Fruit fly (Drosophila melanogaster) whole organism, prepupa: ENCODE results near the gene Bacc.

Experiments
- CG10631 ChIP-seq: fragments of 200-800 bp; sonication (Bioruptor generic); optimal IDR thresholded peaks from 2 replicates; lab custom pipeline; 2016; ENCODE audit warnings: missing biosample characterization, missing genetic modification characterization
- CG10669 ChIP-seq: fragments of 200-800 bp; sonication (Bioruptor generic); optimal IDR thresholded peaks from 3 replicates; lab custom pipeline; 2018; ENCODE audit warnings: missing biosample characterization, mild to moderate bottlenecking, missing genetic modification characterization, moderate library complexity
- CG11294 ChIP-seq: fragments of 200-800 bp; sonication (Bioruptor generic); IDR thresholded peaks from 2 replicates; pipeline ENCODE4 v1.3.6; 2022; ENCODE audit warnings: missing biosample characterization, missing genetic modification characterization
- CG11762 ChIP-seq: fragments of 200-800 bp; sonication (Bioruptor generic); optimal IDR thresholded peaks from 3 replicates; lab custom pipeline; 2016; ENCODE audit warnings: missing biosample characterization, missing genetic modification characterization; ENCODE audit not compliant: insufficient read depth
- CG11902 ChIP-seq: fragments of 200-800 bp; sonication (Bioruptor generic); optimal IDR thresholded peaks from 3 replicates; lab custom pipeline; 2016; ENCODE audit warnings: missing biosample characterization, missing genetic modification characterization
- CG15336 ChIP-seq: fragments of 200-800 bp; sonication (Bioruptor generic); IDR thresholded peaks from 2 replicates; pipeline ENCODE4 v1.3.6; 2022; ENCODE audit warnings: missing biosample characterization, missing genetic modification characterization
- CG1621 ChIP-seq: fragments of 200-800 bp; sonication (Bioruptor generic); optimal IDR thresholded peaks from 3 replicates; lab custom pipeline; 2018; ENCODE audit warnings: missing biosample characterization, mild to moderate bottlenecking, missing genetic modification characterization
- CG16779 ChIP-seq: fragments of 200-800 bp; sonication (Bioruptor generic); optimal IDR thresholded peaks from 3 replicates; lab custom pipeline; 2017; ENCODE audit warnings: missing biosample characterization, mild to moderate bottlenecking, missing genetic modification characterization
- CG3032 ChIP-seq: fragments of 200-800 bp; optimal IDR thresholded peaks from 2 replicates; lab custom pipeline; 2019; ENCODE audit warnings: missing biosample characterization, mild to moderate bottlenecking, missing genetic modification characterization, moderate library complexity
- CG34406 ChIP-seq: fragments of 200-800 bp; sonication (Bioruptor generic); optimal IDR thresholded peaks from 3 replicates; lab custom pipeline; 2016; ENCODE audit warnings: missing biosample characterization, missing genetic modification characterization
- CG3919 ChIP-seq: fragments of 200-800 bp; sonication (Bioruptor generic); optimal IDR thresholded peaks from 3 replicates; lab custom pipeline; 2016; ENCODE audit warnings: missing biosample characterization, missing genetic modification characterization
- CG6163 ChIP-seq: fragments of 200-800 bp; sonication (Bioruptor generic); IDR thresholded peaks from 3 replicates; pipeline ENCODE4 v1.3.6; 2022; ENCODE audit warnings: missing biosample characterization, missing genetic modification characterization
- CG6276 ChIP-seq: fragments of 200-800 bp; sonication (Bioruptor generic); optimal IDR thresholded peaks from 2 replicates; lab custom pipeline; 2017; ENCODE audit warnings: missing biosample characterization, mild to moderate bottlenecking, missing genetic modification characterization
- CG6854 ChIP-seq: fragments of 200-800 bp; sonication (Bioruptor generic); optimal IDR thresholded peaks from 2 replicates; lab custom pipeline; 2017; ENCODE audit warnings: missing biosample characterization, mild to moderate bottlenecking, missing genetic modification characterization
- CG7368 ChIP-seq: fragments of 200-800 bp; sonication (Bioruptor generic); optimal IDR thresholded peaks from 3 replicates; lab custom pipeline; 2016; ENCODE audit warnings: missing biosample characterization, missing genetic modification characterization
- CG8319 ChIP-seq: fragments of 200-800 bp; sonication (Bioruptor generic); optimal IDR thresholded peaks from 3 replicates; lab custom pipeline; 2016; ENCODE audit warnings: missing biosample characterization, missing genetic modification characterization
- CG9139 ChIP-seq: fragments of 200-800 bp; sonication (Bioruptor generic); optimal IDR thresholded peaks from 3 replicates; lab custom pipeline; 2017; ENCODE audit warnings: missing biosample characterization, mild to moderate bottlenecking, missing genetic modification characterization
- Ets21C ChIP-seq: fragments of 200-800 bp; sonication (Bioruptor generic); optimal IDR thresholded peaks from 3 replicates; lab custom pipeline; 2016; ENCODE audit warnings: missing biosample characterization, missing genetic modification characterization
- Hr38 ChIP-seq: sonication (Bioruptor generic); optimal IDR thresholded peaks from 2 replicates; lab custom pipeline; 2016; ENCODE audit warnings: missing biosample characterization, missing genetic modification characterization
- Hr4 ChIP-seq: fragments of 200-800 bp; sonication (Bioruptor generic); optimal IDR thresholded peaks from 3 replicates; lab custom pipeline; 2016; ENCODE audit warnings: missing biosample characterization, missing genetic modification characterization
- Lpt ChIP-seq: fragments of 200-800 bp; sonication (Bioruptor generic); optimal IDR thresholded peaks from 3 replicates; lab custom pipeline; 2016; ENCODE audit warnings: missing biosample characterization, missing genetic modification characterization
- OdsH ChIP-seq: fragments of 200-800 bp; sonication (Bioruptor generic); optimal IDR thresholded peaks from 3 replicates; lab custom pipeline; 2016; ENCODE audit warnings: missing biosample characterization, missing genetic modification characterization
- Smox ChIP-seq: fragments of 200-800 bp; sonication (Bioruptor generic); optimal IDR thresholded peaks from 3 replicates; lab custom pipeline; 2016; ENCODE audit warnings: missing biosample characterization, missing genetic modification characterization
- Sox14 ChIP-seq: fragments of 200-800 bp; sonication (Bioruptor generic); optimal IDR thresholded peaks from 3 replicates; lab custom pipeline; 2016; ENCODE audit warnings: missing biosample characterization, missing genetic modification characterization
- achi ChIP-seq: fragments of 200-800 bp; sonication (Bioruptor generic); optimal IDR thresholded peaks from 3 replicates; lab custom pipeline; 2016; ENCODE audit warnings: missing biosample characterization, missing genetic modification characterization
- acj6 ChIP-seq: fragments of 200-800 bp; sonication (Bioruptor generic); optimal IDR thresholded peaks from 3 replicates; lab custom pipeline; 2016; ENCODE audit warnings: missing biosample characterization, missing genetic modification characterization
- cyc ChIP-seq: fragments of 200-800 bp; sonication (Bioruptor generic); optimal IDR thresholded peaks from 3 replicates; lab custom pipeline; 2016; ENCODE audit warnings: missing biosample characterization, missing genetic modification characterization
- eg ChIP-seq: fragments of 200-800 bp; sonication (Bioruptor generic); IDR thresholded peaks from 3 replicates; pipeline ENCODE4 v1.3.6; 2022; ENCODE audit warnings: missing biosample characterization, missing genetic modification characterization
- esn ChIP-seq: fragments of 200-800 bp; sonication (Bioruptor generic); optimal IDR thresholded peaks from 2 replicates; lab custom pipeline; 2016; ENCODE audit warnings: missing biosample characterization, mild to moderate bottlenecking, missing genetic modification characterization, moderate library complexity
- fd85E ChIP-seq: fragments of 200-800 bp; sonication (Bioruptor generic); optimal IDR thresholded peaks from 3 replicates; lab custom pipeline; 2016; ENCODE audit warnings: missing biosample characterization, missing genetic modification characterization
- fkh ChIP-seq: fragments of 200-800 bp; sonication (Bioruptor generic); optimal IDR thresholded peaks from 3 replicates; lab custom pipeline; 2017; ENCODE audit warnings: missing biosample characterization, mild to moderate bottlenecking, missing genetic modification characterization, moderate library complexity
- lz ChIP-seq: fragments of 200-800 bp; sonication (Bioruptor generic); optimal IDR thresholded peaks from 3 replicates; lab custom pipeline; 2016; ENCODE audit warnings: missing biosample characterization, missing genetic modification characterization
- net ChIP-seq: fragments of 200-800 bp; sonication (Bioruptor generic); optimal IDR thresholded peaks from 3 replicates; lab custom pipeline; 2016; ENCODE audit warnings: missing biosample characterization, missing genetic modification characterization
- pdm3 ChIP-seq: fragments of 200-800 bp; sonication (Bioruptor generic); optimal IDR thresholded peaks from 3 replicates; lab custom pipeline; 2016; ENCODE audit warnings: missing biosample characterization, missing genetic modification characterization
- salr ChIP-seq, 2 experiments: fragments of 200-800 bp; sonication (Bioruptor generic); optimal IDR thresholded peaks; 3 replicates each; lab custom pipeline; 2016 to 2018; ENCODE audit warnings: missing biosample characterization in 2 of 2, missing genetic modification characterization in 2 of 2, mild to moderate bottlenecking in 1 of 2
- spab ChIP-seq: fragments of 200-800 bp; sonication (Bioruptor generic); optimal IDR thresholded peaks from 2 replicates; lab custom pipeline; 2017; ENCODE audit warnings: missing biosample characterization, mild to moderate bottlenecking, missing genetic modification characterization, missing genetic modification reagents
- ss ChIP-seq, 2 experiments: fragments of 200-800 bp; sonication (Bioruptor generic); optimal IDR thresholded peaks; 2 replicates in 1 of 2; 3 replicates in 1 of 2; lab custom pipeline; 2017 to 2018; ENCODE audit warnings: mild to moderate bottlenecking in 2 of 2, missing biosample characterization in 2 of 2, missing genetic modification characterization in 2 of 2, moderate library complexity in 1 of 2
- topi ChIP-seq: fragments of 200-800 bp; sonication (Bioruptor generic); optimal IDR thresholded peaks from 3 replicates; lab custom pipeline; 2016; ENCODE audit warnings: missing biosample characterization, missing genetic modification characterization
- vri ChIP-seq: fragments of 200-800 bp; sonication (Bioruptor generic); optimal IDR thresholded peaks from 3 replicates; lab custom pipeline; 2016; ENCODE audit warnings: missing biosample characterization, mild to moderate bottlenecking, missing genetic modification characterization

Bacc gene

dm6 chr2L:2752460-2753411 lies 491 bp downstream of the Bacc start, which contains the start of gene Pgk (continued):
- TF ChIP-seq CG3032 (tag; lab: Kevin White, UChicago) (peak; percentile 52), Ets21C (GFP tag; lab: Kevin White, UChicago) (peak; percentile 59), CG11294 (no peak), esn (GFP tag; lab: Kevin White, UChicago) (peak; percentile 74), cyc (GFP tag; lab: Kevin White, UChicago) (peak; percentile 40), Lpt (GFP tag; lab: Kevin White, UChicago) (peak; percentile 82), pdm3 (GFP tag; lab: Kevin White, UChicago) (peak; percentile 48), ss (GFP tag; optimal IDR thresholded peaks at IDR 0.05; lab: Kevin White, UChicago) (peak; percentile 67 to 70), Smox (GFP tag; lab: Kevin White, UChicago) (peak; percentile 72), vri (GFP tag; lab: Kevin White, UChicago) (peak; percentile 85), Hr4 (peak; percentile 55), Sox14 (GFP tag; lab: Kevin White, UChicago) (peak; percentile 71), CG6163 (GFP tag; lab: Robert Waterston, UW) (no peak), CG11762 (GFP tag; lab: Kevin White, UChicago) (peak; percentile 47), CG11902 (GFP tag; lab: Kevin White, UChicago) (no peak), CG6854 (peak; percentile 93), OdsH (no peak), acj6 (GFP tag; lab: Kevin White, UChicago) (peak; percentile 37), CG34406 (GFP tag; lab: Kevin White, UChicago) (peak; percentile 29), CG16779 (tag; lab: Kevin White, UChicago) (peak; percentile 69), CG7368 (GFP tag; lab: Kevin White, UChicago) (peak; percentile 21), spab (GFP tag; lab: Kevin White, UChicago) (peak; percentile 41), salr (GFP tag; optimal IDR thresholded peaks at IDR 0.05; lab: Kevin White, UChicago) (peak in 1 of 2 experiments; percentile 34), CG10669 (GFP tag; lab: Kevin White, UChicago) (peak; percentile 41), fkh (GFP tag; lab: Kevin White, UChicago) (peak; percentile 58), fd85E (GFP tag; lab: Kevin White, UChicago) (peak; percentile 66), lz (GFP tag; lab: Kevin White, UChicago) (peak; percentile 38), CG8319 (GFP tag; lab: Kevin White, UChicago) (peak; percentile 18), topi (GFP tag; lab: Kevin White, UChicago) (peak; percentile 72), CG1621 (tag; lab: Kevin White, UChicago) (peak; percentile 61), Hr38 (no peak), CG3919 (GFP tag; lab: Kevin White, UChicago) (peak; percentile 32), net (peak; percentile 49), CG9139 (GFP tag; lab: Kevin White, UChicago) (peak; percentile 78), eg (GFP tag; lab: Robert Waterston, UW) (no peak), CG15336 (GFP tag; lab: Robert Waterston, UW) (no peak), CG10631 (GFP tag; lab: Kevin White, UChicago) (peak; percentile 38), CG6276 (GFP tag; lab: Kevin White, UChicago) (peak; percentile 75), achi (GFP tag; lab: Kevin White, UChicago) (peak; percentile 48)
